Fruit fly (Drosophila melanogaster) whole organism, embryonic: ENCODE measurements around the gene CG42812.

Experiments used
- Ada2b ChIP-seq: fragments of 200-800 bp; sonication (Bioruptor generic); IDR thresholded peaks from 2 replicates; pipeline ENCODE4 v1.3.6; 2022; ENCODE audit warnings: missing biosample characterization, missing genetic modification characterization
- Adf1 ChIP-seq: fragments of 200-800 bp; sonication (Bioruptor generic); IDR thresholded peaks from 2 replicates; pipeline ENCODE4 v1.3.6; 2022; ENCODE audit warnings: missing biosample characterization, missing genetic modification characterization
- Aef1 ChIP-seq: fragments of 200-800 bp; sonication (Bioruptor generic); IDR thresholded peaks from 3 replicates; pipeline ENCODE4 v1.3.6; 2022; ENCODE audit warnings: missing biosample characterization, missing genetic modification characterization
- Antp ChIP-seq: fragments of 200-800 bp; sonication (Bioruptor generic); optimal IDR thresholded peaks from 3 replicates; lab custom pipeline; 2016; ENCODE audit warnings: missing biosample characterization, missing genetic modification characterization
- B-H1 ChIP-seq: fragments of 200-800 bp; sonication (Bioruptor generic); IDR thresholded peaks from 3 replicates; pipeline ENCODE4 v1.3.6; 2022; ENCODE audit warnings: missing biosample characterization, missing genetic modification characterization
- CG11456 ChIP-seq: fragments of 200-800 bp; sonication (Bioruptor generic); IDR thresholded peaks from 3 replicates; pipeline ENCODE4 v1.3.6; 2022; ENCODE audit warnings: missing biosample characterization, missing genetic modification characterization
- CG12391 ChIP-seq: fragments of 200-800 bp; sonication (Bioruptor generic); optimal IDR thresholded peaks from 3 replicates; lab custom pipeline; 2018; ENCODE audit warnings: missing biosample characterization, mild to moderate bottlenecking, missing genetic modification characterization, moderate library complexity
- CG13775 ChIP-seq: fragments of 200-800 bp; sonication (Bioruptor generic); optimal IDR thresholded peaks from 3 replicates; lab custom pipeline; 2017; ENCODE audit warnings: missing biosample characterization, mild to moderate bottlenecking, missing genetic modification characterization
- CG14014 ChIP-seq: fragments of 200-800 bp; sonication (Bioruptor generic); IDR thresholded peaks from 2 replicates; pipeline ENCODE4 v1.3.6; 2022; ENCODE audit warnings: missing biosample characterization, missing genetic modification characterization
- CG14860 ChIP-seq: fragments of 200-800 bp; sonication (Bioruptor generic); IDR thresholded peaks from 3 replicates; pipeline ENCODE4 v1.3.6; 2022; ENCODE audit warnings: missing biosample characterization, missing genetic modification characterization; ENCODE audit not compliant: partially characterized antibody
- CG17829 ChIP-seq: fragments of 200-800 bp; optimal IDR thresholded peaks from 2 replicates; lab custom pipeline; 2019; ENCODE audit warnings: missing biosample characterization, mild to moderate bottlenecking, missing genetic modification characterization, moderate library complexity
- CG17912 ChIP-seq: fragments of 200-800 bp; sonication (Bioruptor generic); optimal IDR thresholded peaks from 2 replicates; lab custom pipeline; 2018; ENCODE audit warnings: missing biosample characterization, mild to moderate bottlenecking, missing genetic modification characterization
- CG2116 ChIP-seq: fragments of 200-800 bp; sonication (Bioruptor generic); optimal IDR thresholded peaks from 3 replicates; lab custom pipeline; 2018; ENCODE audit warnings: missing biosample characterization, mild to moderate bottlenecking, missing genetic modification characterization
- CG2120 ChIP-seq: fragments of 200-800 bp; sonication (Bioruptor generic); optimal IDR thresholded peaks from 3 replicates; lab custom pipeline; 2016; ENCODE audit warnings: missing biosample characterization, missing genetic modification characterization
- CG2202 ChIP-seq: fragments of 200-800 bp; sonication (Bioruptor generic); optimal IDR thresholded peaks from 2 replicates; lab custom pipeline; 2018; ENCODE audit warnings: missing biosample characterization, mild to moderate bottlenecking, missing genetic modification characterization
- CG4424 ChIP-seq: fragments of 200-800 bp; sonication (Bioruptor generic); optimal IDR thresholded peaks from 3 replicates; lab custom pipeline; 2016; ENCODE audit warnings: missing biosample characterization, missing genetic modification characterization
- CG6791 ChIP-seq: fragments of 200-800 bp; sonication (Bioruptor generic); IDR thresholded peaks from 3 replicates; pipeline ENCODE4 v1.3.6; 2022; ENCODE audit warnings: missing biosample characterization, missing genetic modification characterization; ENCODE audit not compliant: partially characterized antibody
- CG7357 ChIP-seq: fragments of 200-800 bp; sonication (Bioruptor generic); IDR thresholded peaks from 3 replicates; pipeline ENCODE4 v1.3.6; 2022; ENCODE audit warnings: missing biosample characterization, missing genetic modification characterization
- CG8765 ChIP-seq: fragments of 200-800 bp; sonication (Bioruptor generic); IDR thresholded peaks from 2 replicates; pipeline ENCODE4 v1.3.6; 2022; ENCODE audit warnings: missing biosample characterization, missing genetic modification characterization
- CG9215 ChIP-seq: fragments of 200-800 bp; sonication (Bioruptor generic); IDR thresholded peaks from 2 replicates; pipeline ENCODE4 v1.3.6; 2022; ENCODE audit warnings: missing biosample characterization, missing genetic modification characterization
- Dp ChIP-seq: fragments of 200-800 bp; sonication (Bioruptor generic); optimal IDR thresholded peaks from 2 replicates; lab custom pipeline; 2018; ENCODE audit warnings: missing biosample characterization, mild to moderate bottlenecking, missing genetic modification characterization, moderate library complexity
- HLH3B ChIP-seq: fragments of 200-800 bp; sonication (Bioruptor generic); IDR thresholded peaks from 2 replicates; pipeline ENCODE4 v1.3.6; 2022; ENCODE audit warnings: missing biosample characterization, missing genetic modification characterization
- HmgD ChIP-seq: fragments of 200-800 bp; sonication (Bioruptor generic); optimal IDR thresholded peaks from 3 replicates; lab custom pipeline; 2016; ENCODE audit warnings: missing biosample characterization, missing genetic modification characterization
- Kr ChIP-seq: fragments of 200-800 bp; sonication (Bioruptor generic); optimal IDR thresholded peaks from 2 replicates; lab custom pipeline; 2017; ENCODE audit warnings: missing biosample characterization, mild to moderate bottlenecking, missing genetic modification characterization
- Poxn ChIP-seq: fragments of 200-800 bp; sonication (Bioruptor generic); IDR thresholded peaks from 2 replicates; pipeline ENCODE4 v1.3.6; 2022; ENCODE audit warnings: missing biosample characterization, missing genetic modification characterization
- Ravus ChIP-seq: fragments of 200-800 bp; sonication (Bioruptor generic); IDR thresholded peaks from 2 replicates; pipeline ENCODE4 v1.3.6; 2022; ENCODE audit warnings: missing biosample characterization, missing genetic modification characterization
- Rx ChIP-seq: fragments of 200-800 bp; sonication (Bioruptor generic); IDR thresholded peaks from 2 replicates; pipeline ENCODE4 v1.3.6; 2022; ENCODE audit warnings: missing biosample characterization, missing genetic modification characterization
- Sry-δ ChIP-seq: fragments of 200-800 bp; sonication (Bioruptor generic); optimal IDR thresholded peaks from 2 replicates; lab custom pipeline; 2016; ENCODE audit warnings: missing biosample characterization, missing genetic modification characterization
- Xbp1 ChIP-seq: fragments of 200-800 bp; sonication (Bioruptor generic); optimal IDR thresholded peaks from 3 replicates; lab custom pipeline; 2016; ENCODE audit warnings: missing biosample characterization, mild to moderate bottlenecking, missing genetic modification characterization
- bbx ChIP-seq: fragments of 200-800 bp; sonication (Bioruptor generic); IDR thresholded peaks from 2 replicates; pipeline ENCODE4 v1.3.6; 2022; ENCODE audit warnings: missing biosample characterization, missing genetic modification characterization; ENCODE audit not compliant: partially characterized antibody
- cato ChIP-seq: fragments of 200-800 bp; sonication (Bioruptor generic); optimal IDR thresholded peaks from 2 replicates; lab custom pipeline; 2016; ENCODE audit warnings: missing biosample characterization, missing genetic modification characterization, borderline replicate concordance
- ci ChIP-seq: fragments of 200-800 bp; sonication (Bioruptor generic); IDR thresholded peaks from 3 replicates; pipeline ENCODE4 v1.3.6; 2022; ENCODE audit warnings: missing biosample characterization, missing genetic modification characterization
- dmrt11E ChIP-seq: fragments of 200-800 bp; sonication (Bioruptor generic); optimal IDR thresholded peaks from 3 replicates; lab custom pipeline; 2018; ENCODE audit warnings: missing biosample characterization, mild to moderate bottlenecking, missing genetic modification characterization, moderate library complexity
- fd3F ChIP-seq: fragments of 200-800 bp; sonication (Bioruptor generic); optimal IDR thresholded peaks from 2 replicates; lab custom pipeline; 2018; ENCODE audit warnings: missing biosample characterization, mild to moderate bottlenecking, missing genetic modification characterization, moderate library complexity
- gsb ChIP-seq: fragments of 200-800 bp; sonication (Bioruptor generic); IDR thresholded peaks from 2 replicates; pipeline ENCODE4 v1.3.6; 2022; ENCODE audit warnings: missing biosample characterization, missing genetic modification characterization
- ind ChIP-seq: fragments of 200-800 bp; sonication (Bioruptor generic); optimal IDR thresholded peaks from 3 replicates; lab custom pipeline; 2016; ENCODE audit warnings: missing biosample characterization, missing genetic modification characterization
- insv ChIP-seq, 2 experiments: fragments of 200-800 bp; sonication (Bioruptor generic); optimal IDR thresholded peaks; 3 replicates each; lab custom pipeline; 2016 to 2018; ENCODE audit warnings: missing biosample characterization in 2 of 2, missing genetic modification characterization in 2 of 2
- nmo ChIP-seq: fragments of 200-800 bp; sonication (Bioruptor generic); optimal IDR thresholded peaks from 2 replicates; lab custom pipeline; 2018; ENCODE audit warnings: missing biosample characterization, mild to moderate bottlenecking, missing genetic modification characterization, moderate library complexity
- nom ChIP-seq: fragments of 200-800 bp; sonication (Bioruptor generic); optimal IDR thresholded peaks from 2 replicates; lab custom pipeline; 2017; ENCODE audit warnings: missing biosample characterization, missing genetic modification characterization, mild to moderate bottlenecking, moderate library complexity, missing genetic modification reagents
- pzg ChIP-seq: fragments of 200-800 bp; sonication (Bioruptor generic); optimal IDR thresholded peaks from 3 replicates; lab custom pipeline; 2018; ENCODE audit warnings: missing biosample characterization, mild to moderate bottlenecking, missing genetic modification characterization, moderate library complexity
- ranshi ChIP-seq: fragments of 200-800 bp; sonication (Bioruptor generic); IDR thresholded peaks from 2 replicates; pipeline ENCODE4 v1.3.6; 2022; ENCODE audit warnings: missing biosample characterization, missing genetic modification characterization
- ro ChIP-seq: fragments of 200-800 bp; sonication (Bioruptor generic); IDR thresholded peaks from 2 replicates; pipeline ENCODE4 v1.3.6; 2022; ENCODE audit warnings: missing biosample characterization, missing genetic modification characterization
- salm ChIP-seq: fragments of 200-800 bp; sonication (Bioruptor generic); optimal IDR thresholded peaks from 2 replicates; lab custom pipeline; 2018; ENCODE audit warnings: missing biosample characterization, mild to moderate bottlenecking, missing genetic modification characterization
- scrt ChIP-seq: fragments of 200-800 bp; sonication (Bioruptor generic); optimal IDR thresholded peaks from 2 replicates; lab custom pipeline; 2018; ENCODE audit warnings: missing biosample characterization, mild to moderate bottlenecking, missing genetic modification characterization, moderate library complexity
- sima ChIP-seq: fragments of 200-800 bp; sonication (Bioruptor generic); optimal IDR thresholded peaks from 2 replicates; lab custom pipeline; 2016; ENCODE audit warnings: missing biosample characterization, missing genetic modification characterization
- tna ChIP-seq: fragments of 200-800 bp; sonication (Bioruptor generic); IDR thresholded peaks from 2 replicates; pipeline ENCODE4 v1.3.6; 2022; ENCODE audit warnings: missing biosample characterization, missing genetic modification characterization; ENCODE audit not compliant: partially characterized antibody
- vvl ChIP-seq: fragments of 200-800 bp; sonication (Bioruptor generic); IDR thresholded peaks from 2 replicates; pipeline ENCODE4 v1.3.6; 2022; ENCODE audit warnings: missing biosample characterization, missing genetic modification characterization
- zen ChIP-seq: fragments of 200-800 bp; sonication (Bioruptor generic); optimal IDR thresholded peaks from 3 replicates; lab custom pipeline; 2018; ENCODE audit warnings: missing biosample characterization, mild to moderate bottlenecking, missing genetic modification characterization, moderate library complexity

Gene CG42812

dm6 chr3R:24318217-24319082, 49.5 kb downstream of the CG42812 start, which contains the start of the genes Nab2 and BRWD3 (continued):
- TF ChIP-seq CG8765 (GFP tag; lab: Robert Waterston, UW): 0 out of 2 replicates have a peak, but pooled peaks have one; percentile 28
- peak; percentile 62 for TF ChIP-seq CG12391
- TF ChIP-seq Rx (GFP tag; lab: Robert Waterston, UW): peak; percentile 22; the same call in 1 of the 2 replicates
- TF ChIP-seq bbx: peak; percentile 75
- TF ChIP-seq ro (GFP tag; lab: Robert Waterston, UW): 0 out of 2 replicates have a peak, but pooled peaks have one; percentile 13
- TF ChIP-seq gsb (GFP tag; lab: Robert Waterston, UW): no peak
- TF ChIP-seq CG9215 (GFP tag; lab: Robert Waterston, UW): no peak; the same call in 1 of the 2 replicates
- TF ChIP-seq zen (tag; lab: Kevin White, UChicago): peak; percentile 28
- peak; percentile 51; the same call in 1 of the 2 replicates for TF ChIP-seq CG14014 (GFP tag; lab: Robert Waterston, UW)
- peak; percentile 62 for TF ChIP-seq pzg
- TF ChIP-seq cato (GFP tag; lab: Kevin White, UChicago): peak; percentile 9
- no peak for TF ChIP-seq sima (GFP tag; lab: Kevin White, UChicago)
- no peak; the same call in 1 of the 2 replicates for TF ChIP-seq Adf1 (GFP tag; lab: Robert Waterston, UW)
- peak; percentile 53 for TF ChIP-seq CG2116 (GFP tag; lab: Kevin White, UChicago)
- TF ChIP-seq Sry-δ: peak; percentile 78
- TF ChIP-seq B-H1 (GFP tag; lab: Robert Waterston, UW): no peak
- TF ChIP-seq CG2120 (GFP tag; lab: Kevin White, UChicago): peak; percentile 38
- TF ChIP-seq tna (GFP tag; lab: Robert Waterston, UW): no peak
- peak; percentile 70 for TF ChIP-seq nmo (GFP tag; lab: Kevin White, UChicago)
- no peak for TF ChIP-seq insv (GFP tag; optimal IDR thresholded peaks at IDR 0.05; lab: Kevin White, UChicago)
- peak; percentile 68 for TF ChIP-seq CG13775
- no peak for TF ChIP-seq Antp (GFP tag; lab: Kevin White, UChicago)
- peak; percentile 55; the same call in 1 of the 3 replicates for TF ChIP-seq ci (GFP tag; lab: Robert Waterston, UW)
- TF ChIP-seq CG14860 (GFP tag; lab: Robert Waterston, UW): peak; percentile 42; the same call in 2 of the 3 replicates
- TF ChIP-seq CG6791 (GFP tag; lab: Robert Waterston, UW): peak; percentile 85
- peak; percentile 41; the same call in 1 of the 3 replicates for TF ChIP-seq CG7357 (GFP tag; lab: Robert Waterston, UW)
- TF ChIP-seq CG17829 (tag; lab: Kevin White, UChicago): peak; percentile 18
- TF ChIP-seq dmrt11E (tag; lab: Kevin White, UChicago): peak; percentile 38
- no peak for TF ChIP-seq Ada2b (GFP tag; lab: Robert Waterston, UW)
- peak; percentile 51; the same call in 2 of the 3 replicates for TF ChIP-seq CG11456 (GFP tag; lab: Robert Waterston, UW)
- TF ChIP-seq HLH3B (GFP tag; lab: Robert Waterston, UW): peak; percentile 29; the same call in 1 of the 2 replicates
- peak; percentile 24; the same call in 1 of the 3 replicates for TF ChIP-seq Aef1
- TF ChIP-seq nom (GFP tag; lab: Kevin White, UChicago): no peak
- TF ChIP-seq vvl (GFP tag; lab: Robert Waterston, UW): peak; percentile 66
- no peak for TF ChIP-seq Kr (GFP tag; lab: Kevin White, UChicago)
- no peak for TF ChIP-seq scrt (GFP tag; lab: Kevin White, UChicago)
- no peak for TF ChIP-seq salm (tag; lab: Kevin White, UChicago)
- TF ChIP-seq fd3F (GFP tag; lab: Kevin White, UChicago): peak; percentile 22
- TF ChIP-seq ind (GFP tag; lab: Kevin White, UChicago): peak; percentile 43
- no peak for TF ChIP-seq CG17912 (GFP tag; lab: Kevin White, UChicago)
- TF ChIP-seq Poxn (GFP tag; lab: Robert Waterston, UW): no peak
- TF ChIP-seq CG2202: no peak
- peak; percentile 58 for TF ChIP-seq Xbp1 (GFP tag; lab: Kevin White, UChicago)
- TF ChIP-seq CG4424 (GFP tag; lab: Kevin White, UChicago): peak; percentile 52
- TF ChIP-seq Dp (GFP tag; lab: Kevin White, UChicago): peak; percentile 47
- TF ChIP-seq HmgD (GFP tag; lab: Kevin White, UChicago): peak; percentile 27
- peak; percentile 37; the same call in 1 of the 2 replicates for TF ChIP-seq ranshi (GFP tag; lab: Robert Waterston, UW)
- no peak for TF ChIP-seq Ravus (GFP tag; lab: Robert Waterston, UW)
